Fruit fly (Drosophila melanogaster) whole organism: ENCODE results near the gene Fas1.

Source experiments
- CG8478 ChIP-seq: fragments of >200 bp; optimal IDR thresholded peaks from 2 replicates; lab custom pipeline; 2018; ENCODE audit warnings: inconsistent platforms
- Dll ChIP-seq: fragments of >200 bp; optimal IDR thresholded peaks from 2 replicates; lab custom pipeline; 2017
- EcR ChIP-seq, 2 experiments: fragments of >200 bp; optimal IDR thresholded peaks; 2 replicates each; lab custom pipeline; 2017; ENCODE audit warnings: missing biosample characterization in 2 of 2, missing genetic modification characterization in 2 of 2, missing genetic modification reagents in 2 of 2
- pan ChIP-seq: fragments of >200 bp; optimal IDR thresholded peaks from 2 replicates; lab custom pipeline; 2017
- psq ChIP-seq: fragments of >200 bp; optimal IDR thresholded peaks from 2 replicates; lab custom pipeline; 2017
- usp ChIP-seq: fragments of >200 bp; optimal IDR thresholded peaks from 2 replicates; lab custom pipeline; 2017; ENCODE audit warnings: missing biosample characterization, missing genetic modification characterization, mixed read lengths

Fas1 gene

DNA sequence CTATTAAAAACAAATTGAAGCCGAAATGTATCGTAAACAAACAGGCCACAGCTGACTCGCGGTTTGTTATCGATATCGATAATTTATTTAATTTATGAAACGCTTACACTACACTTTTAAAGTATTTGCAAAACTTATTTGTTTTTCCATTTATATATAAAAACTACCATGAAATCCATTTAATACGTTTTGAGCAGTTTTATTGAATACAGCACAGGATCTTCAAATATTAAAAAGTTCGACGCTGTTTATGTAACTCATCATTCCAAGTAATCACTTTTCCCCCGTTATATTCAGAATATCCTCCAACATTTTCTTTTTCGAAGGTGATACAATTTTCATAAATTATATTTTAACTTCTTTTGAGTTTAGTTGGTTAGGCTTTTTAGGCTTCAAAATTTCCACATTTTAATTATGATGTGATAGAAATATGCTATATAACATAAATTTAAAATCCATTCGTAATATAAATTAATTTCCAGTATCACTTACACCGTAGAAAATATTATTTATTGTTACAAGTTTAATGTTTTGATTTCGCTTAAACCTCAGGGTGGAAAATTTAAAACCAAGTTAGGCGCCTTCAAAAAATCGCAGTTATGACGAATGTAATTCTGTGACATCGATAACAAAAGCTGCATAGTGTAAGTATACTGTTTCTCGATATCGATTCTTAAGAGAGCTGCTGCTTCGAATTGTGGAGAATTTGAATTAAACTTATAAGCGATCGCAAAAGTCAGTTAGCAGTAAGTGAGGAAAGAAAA lies 22.1 kb downstream of the Fas1 start, which contains the start of the genes CG10324 and CCT3:
Gene CG10324, minus strand, starts transcription at position 53 of the 764 bp plus-strand sequence.
Gene CCT3, plus strand, starts transcription at position 654 of the 764 bp plus-strand sequence.
- no peak for TF ChIP-seq usp
- no peak for TF ChIP-seq psq (lab: Kevin White, UChicago)
- TF ChIP-seq EcR (GFP tag; optimal IDR thresholded peaks at IDR 0.05; lab: Kevin White, UChicago): no peak
- no peak for TF ChIP-seq pan
- TF ChIP-seq CG8478 (lab: Kevin White, UChicago): no peak
- no peak for TF ChIP-seq Dll

DNA sequence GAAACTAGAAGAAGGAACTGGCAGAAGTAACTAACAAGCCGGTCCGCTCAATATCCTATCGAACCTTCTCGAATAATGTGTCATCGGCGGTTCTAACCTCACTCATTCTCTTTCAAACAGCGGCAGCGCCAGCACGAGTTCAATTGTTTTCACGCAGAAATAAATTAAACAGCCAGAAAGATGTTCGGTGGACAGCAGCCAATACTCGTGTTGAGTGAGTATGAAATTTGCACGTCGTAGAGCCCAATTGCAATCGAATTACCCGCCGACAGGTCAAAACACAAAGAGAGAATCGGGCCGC lies 22.6 kb downstream of the Fas1 start:
- TF ChIP-seq Dll: no peak
- no peak for TF ChIP-seq CG8478 (lab: Kevin White, UChicago)
- no peak for TF ChIP-seq pan
- TF ChIP-seq EcR (GFP tag; optimal IDR thresholded peaks at IDR 0.05; lab: Kevin White, UChicago): no peak
- no peak for TF ChIP-seq psq (lab: Kevin White, UChicago)
- no peak for TF ChIP-seq usp

DNA sequence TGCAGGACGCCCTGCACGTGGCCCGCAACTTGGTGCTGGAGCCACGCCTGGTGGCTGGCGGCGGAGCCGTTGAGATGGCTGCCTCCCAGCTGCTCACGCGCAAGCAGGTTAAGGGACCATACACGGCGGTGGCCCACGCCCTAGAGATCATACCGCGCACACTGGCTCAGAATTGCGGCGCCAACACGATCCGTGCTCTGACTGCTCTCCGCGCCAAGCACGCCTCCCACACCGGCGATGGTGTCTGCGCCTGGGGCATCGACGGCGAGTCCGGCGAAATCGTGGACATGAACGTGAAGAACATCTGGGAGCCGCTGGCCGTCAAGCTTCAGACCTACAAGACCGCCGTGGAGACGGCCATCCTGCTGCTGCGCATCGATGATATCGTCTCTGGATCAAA lies 24.2 kb downstream of the Fas1 start:
- TF ChIP-seq EcR (GFP tag; optimal IDR thresholded peaks at IDR 0.05; lab: Kevin White, UChicago): no peak
- TF ChIP-seq Dll: no peak
- TF ChIP-seq pan: no peak
- no peak for TF ChIP-seq usp
- no peak for TF ChIP-seq psq (lab: Kevin White, UChicago)
- TF ChIP-seq CG8478 (lab: Kevin White, UChicago): no peak

DNA sequence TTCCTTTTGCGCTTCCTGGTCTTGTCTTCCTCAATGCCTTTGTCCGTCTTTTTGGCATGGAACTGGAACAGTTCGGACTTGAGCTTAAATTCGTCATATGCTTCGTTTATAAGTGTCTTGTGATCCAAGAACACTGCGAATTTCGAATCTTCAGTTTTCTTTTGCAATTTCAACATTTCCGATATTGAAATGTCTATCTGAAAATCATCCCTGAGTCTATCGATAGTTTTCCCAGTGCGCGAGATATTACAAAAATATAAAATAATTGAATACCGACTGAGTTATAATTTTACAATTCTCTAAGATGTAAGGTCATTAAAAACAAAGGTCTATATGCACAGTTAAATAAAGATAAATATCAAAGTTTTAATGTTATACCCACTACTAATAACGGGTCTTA lies 25.9 kb downstream of the Fas1 start, which contains the start of gene Mettl4:
Gene Mettl4, minus strand, starts transcription at position 208 of the 400 bp plus-strand sequence.
- no peak for TF ChIP-seq CG8478 (lab: Kevin White, UChicago)
- TF ChIP-seq Dll: no peak
- TF ChIP-seq psq (lab: Kevin White, UChicago): no peak
- TF ChIP-seq usp: no peak
- no peak for TF ChIP-seq pan
- no peak for TF ChIP-seq EcR (GFP tag; optimal IDR thresholded peaks at IDR 0.05; lab: Kevin White, UChicago)

DNA sequence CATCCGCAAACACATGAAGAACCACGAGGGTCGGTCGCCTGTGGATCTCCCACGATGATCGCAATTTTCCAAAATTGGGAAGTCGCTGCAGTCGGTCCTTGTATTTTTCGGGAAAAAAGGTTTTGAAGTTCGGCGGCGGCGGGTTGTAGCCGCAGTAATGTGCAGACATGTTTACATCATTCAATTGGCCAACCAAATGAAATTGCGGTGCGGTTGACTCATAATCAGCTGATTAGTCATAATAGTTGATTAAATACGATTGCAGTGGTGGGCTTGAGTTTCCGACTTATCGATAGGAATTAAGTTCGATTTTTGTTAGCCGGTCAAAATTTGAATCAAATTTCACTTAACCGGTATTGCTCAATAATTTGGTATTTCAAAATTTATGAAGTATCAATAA lies 27.1 kb downstream of the Fas1 start, which contains the start of gene CG14907:
Gene CG14907, minus strand, starts transcription at position 229 of the 400 bp plus-strand sequence.
- TF ChIP-seq CG8478 (lab: Kevin White, UChicago): no peak
- no peak for TF ChIP-seq pan
- no peak for TF ChIP-seq Dll
- no peak for TF ChIP-seq psq (lab: Kevin White, UChicago)
- TF ChIP-seq EcR (GFP tag; optimal IDR thresholded peaks at IDR 0.05; lab: Kevin White, UChicago): no peak
- TF ChIP-seq usp: no peak

DNA sequence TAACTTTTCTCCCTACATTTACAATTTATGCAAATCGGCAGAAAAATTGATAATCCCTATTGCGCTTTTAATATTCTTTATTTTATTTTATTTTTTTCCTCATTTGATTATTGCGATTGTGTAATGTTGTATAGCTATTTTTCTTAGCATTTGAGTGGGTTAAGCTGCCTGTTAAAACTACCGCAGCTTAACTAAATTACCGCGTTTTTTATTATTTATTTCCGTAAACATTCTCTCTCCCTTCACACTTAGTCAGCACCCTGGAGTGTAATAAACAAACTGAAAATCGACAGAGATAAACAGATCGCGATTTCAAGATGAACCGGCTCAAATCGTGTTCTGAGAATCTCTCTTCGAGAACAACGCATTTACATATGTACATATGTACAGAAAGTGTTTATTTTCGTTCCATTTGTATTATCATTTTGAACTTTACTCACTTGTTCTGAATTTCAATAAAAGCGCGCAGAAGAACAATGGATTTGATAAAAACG lies 30.0 kb downstream of the Fas1 start:
- TF ChIP-seq psq (lab: Kevin White, UChicago) (no peak), CG8478 (lab: Kevin White, UChicago) (no peak), usp (no peak), pan (no peak), EcR (GFP tag; optimal IDR thresholded peaks at IDR 0.05; lab: Kevin White, UChicago) (no peak), Dll (no peak)

DNA sequence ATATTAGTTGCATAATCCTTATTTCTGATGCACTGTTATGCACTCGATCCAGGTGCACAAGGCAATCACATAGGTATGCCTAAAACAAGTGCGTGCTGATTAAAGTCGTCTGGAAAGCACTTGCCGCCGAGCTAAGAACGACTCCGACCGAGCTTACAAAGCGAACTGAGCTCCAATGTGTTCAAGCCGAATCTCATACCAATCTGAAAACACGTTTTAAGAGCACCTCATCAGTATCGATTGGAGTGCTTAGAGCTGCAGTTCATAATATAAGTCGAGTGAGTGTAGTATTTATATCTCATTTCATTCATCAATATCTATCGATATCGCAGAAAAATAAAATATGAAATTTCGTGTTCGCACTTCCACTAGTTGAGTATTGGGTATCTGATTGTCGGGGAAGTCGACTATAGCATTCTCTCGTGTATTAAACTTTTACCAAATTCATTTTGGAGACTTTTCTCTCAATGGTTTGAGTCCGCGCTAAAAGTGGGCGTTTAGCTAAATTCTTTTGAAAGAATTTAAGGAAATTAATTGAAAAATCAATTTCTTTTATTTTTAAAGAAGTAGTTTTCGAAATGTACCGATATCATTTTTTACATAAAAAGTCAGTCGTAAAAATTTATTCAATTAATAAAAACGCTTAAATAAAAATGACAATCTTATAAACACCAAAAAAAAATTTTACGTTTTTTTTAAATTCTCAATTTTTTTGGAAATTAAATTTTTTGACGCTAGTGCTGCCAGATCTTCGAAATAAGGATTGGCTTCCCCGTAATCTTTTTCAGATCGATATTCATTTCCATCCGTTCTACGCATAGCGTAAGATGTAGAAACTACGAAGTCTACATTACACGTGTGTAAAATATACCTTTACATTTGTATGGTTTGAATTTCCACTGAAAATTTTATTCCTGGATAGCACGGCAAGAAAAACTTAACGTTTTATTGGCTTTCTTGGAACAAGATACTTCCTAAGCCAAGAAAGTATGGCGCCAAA lies 30.8 kb downstream of the Fas1 start, which contains the start of gene modSP:
Gene modSP, minus strand, starts transcription at position 169 of the 1,000 bp plus-strand sequence.
- TF ChIP-seq pan (no peak), psq (lab: Kevin White, UChicago) (no peak), CG8478 (lab: Kevin White, UChicago) (no peak), EcR (GFP tag; optimal IDR thresholded peaks at IDR 0.05; lab: Kevin White, UChicago) (no peak), Dll (no peak), usp (no peak)

DNA sequence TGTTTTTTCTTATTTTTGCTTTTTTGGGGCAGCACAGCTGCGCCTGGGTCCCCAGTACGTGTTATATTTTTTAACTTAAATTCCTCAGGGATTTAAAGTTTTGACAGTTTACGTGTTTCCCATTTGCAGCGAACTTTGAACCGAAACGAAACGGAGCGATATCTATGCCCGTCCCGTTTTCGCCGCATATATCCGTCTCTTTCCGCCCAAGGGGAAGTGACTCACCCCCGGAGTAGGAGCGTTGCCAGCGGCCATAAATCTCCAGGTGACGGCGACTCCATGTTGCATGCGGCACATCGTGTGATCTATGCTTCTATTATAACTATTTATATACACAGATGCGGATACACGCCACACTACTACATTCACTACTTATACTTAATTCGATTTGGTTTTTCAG lies 36.7 kb downstream of the Fas1 start:
- no peak for TF ChIP-seq Dll
- TF ChIP-seq CG8478 (lab: Kevin White, UChicago): no peak

DNA sequence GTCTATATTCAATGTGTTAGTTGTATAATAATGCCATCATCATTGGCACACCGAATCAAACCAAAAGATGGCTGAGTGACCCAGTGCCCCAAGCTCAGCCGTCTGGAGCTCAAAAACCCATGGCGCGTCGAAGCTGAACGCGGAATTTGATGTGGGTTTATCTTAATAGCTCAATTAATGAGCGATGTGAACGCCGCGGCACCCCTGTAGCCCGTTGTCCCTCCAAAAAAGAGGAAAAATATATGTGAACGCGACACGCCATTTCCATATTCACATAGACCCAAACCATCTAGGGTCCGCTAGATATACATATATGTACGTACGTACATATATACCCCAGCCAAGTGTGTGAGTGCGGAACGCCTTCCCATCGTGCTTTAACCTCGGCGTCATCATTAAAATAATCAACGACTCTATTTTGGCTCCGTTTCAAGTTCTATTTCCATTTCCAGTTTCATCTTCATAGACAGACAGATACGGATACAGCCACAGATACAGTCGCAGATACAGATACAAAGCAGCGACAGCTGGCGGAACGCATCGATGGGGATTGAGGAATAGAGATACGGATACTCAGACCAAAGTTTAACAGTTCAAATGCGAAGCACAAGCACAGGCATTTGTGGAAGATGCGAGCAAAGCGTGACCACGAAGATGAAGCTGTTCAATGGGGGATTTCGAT lies 39.2 kb downstream of the Fas1 start:
- no peak for TF ChIP-seq EcR (GFP tag; optimal IDR thresholded peaks at IDR 0.05; lab: Kevin White, UChicago)
- TF ChIP-seq CG8478 (lab: Kevin White, UChicago): no peak
- no peak for TF ChIP-seq Dll
- TF ChIP-seq usp: no peak
- TF ChIP-seq psq (lab: Kevin White, UChicago): no peak

DNA sequence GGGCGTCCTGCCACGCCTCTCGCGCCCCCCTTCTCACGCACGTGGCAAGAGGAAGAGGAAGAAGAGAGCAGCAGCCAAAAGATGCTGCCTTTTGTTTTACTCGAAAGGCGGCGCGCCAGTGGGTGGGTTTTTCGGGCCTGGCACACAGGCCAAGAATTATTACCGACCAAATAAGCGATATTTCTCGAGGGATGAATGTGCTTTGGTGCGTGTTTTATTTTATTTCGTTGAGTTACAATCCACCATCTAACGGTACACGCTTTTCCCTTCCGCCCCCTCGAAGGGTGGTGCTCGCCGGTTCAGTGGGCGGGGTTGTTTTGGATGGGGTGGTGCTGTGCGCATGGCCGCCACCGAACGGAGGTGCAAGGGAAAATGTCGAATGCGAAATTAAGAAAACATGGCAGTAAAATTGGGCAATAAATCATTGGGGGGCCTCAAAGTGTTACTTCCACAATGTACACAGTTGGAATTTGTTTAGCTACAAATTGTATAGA lies 47.2 kb downstream of the Fas1 start:
- TF ChIP-seq CG8478 (lab: Kevin White, UChicago): no peak
- no peak for TF ChIP-seq pan
- TF ChIP-seq EcR (GFP tag; optimal IDR thresholded peaks at IDR 0.05; lab: Kevin White, UChicago): no peak
- no peak for TF ChIP-seq usp

DNA sequence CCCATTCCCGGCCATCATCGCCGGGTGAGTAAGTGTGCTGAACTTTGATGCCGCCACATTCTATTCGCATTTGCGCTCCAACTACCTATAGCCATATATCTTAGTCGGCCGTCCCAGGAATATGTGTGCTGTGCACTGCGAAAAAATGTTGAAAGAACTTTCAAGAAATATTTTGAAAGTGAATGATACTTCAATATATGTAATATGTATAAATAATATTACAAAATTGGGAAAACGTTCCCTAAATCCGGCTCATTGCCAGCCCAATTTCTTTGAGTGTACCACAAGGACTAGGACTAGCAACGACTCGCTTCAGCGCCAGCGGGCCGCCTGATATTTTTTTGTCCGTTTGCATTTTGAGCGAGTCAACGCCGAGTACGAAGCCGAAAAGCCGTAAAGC lies 48.1 kb downstream of the Fas1 start:
- no peak for TF ChIP-seq psq (lab: Kevin White, UChicago)
- no peak for TF ChIP-seq CG8478 (lab: Kevin White, UChicago)
- no peak for TF ChIP-seq usp
- no peak for TF ChIP-seq EcR (GFP tag; optimal IDR thresholded peaks at IDR 0.05; lab: Kevin White, UChicago)
- no peak for TF ChIP-seq pan
- TF ChIP-seq Dll: no peak
